Worm (Caenorhabditis elegans) whole organism, L4 larva: ENCODE measurements around the gene srd-16.

ENCODE experiments used
- daf-19 ChIP-seq: fragments of 200-800 bp; sonication (Bioruptor generic); conservative IDR thresholded peaks from 2 replicates; pipeline ENCODE4 v1.3.6; 2022; ENCODE audit warnings: missing genetic modification characterization, missing compliant biosample characterization
- nhr-11 ChIP-seq: fragments of 150-350 bp; optimal IDR thresholded peaks from 2 replicates; lab custom pipeline; 2014; ENCODE audit warnings: missing biosample characterization, missing genetic modification characterization
- sdz-12 ChIP-seq: fragments of 200-800 bp; sonication (Bioruptor generic); optimal IDR thresholded peaks from 2 replicates; lab custom pipeline; 2018; ENCODE audit warnings: mild to moderate bottlenecking, missing genetic modification characterization, missing compliant biosample characterization
- snpc-4 ChIP-seq: fragments of 150-350 bp; optimal IDR thresholded peaks from 2 replicates; lab custom pipeline; 2014; ENCODE audit warnings: missing biosample characterization, missing genetic modification characterization
- ztf-7 ChIP-seq: fragments of 150-350 bp; optimal IDR thresholded peaks from 2 replicates; lab custom pipeline; 2014; ENCODE audit warnings: missing biosample characterization, missing genetic modification characterization

- TF ChIP-seq nhr-11 (no peak), ztf-7 (tag; lab: Kevin White, UChicago) (no peak), sdz-12 (no peak), daf-19 (GFP tag; lab: Robert Waterston, UW) (no peak), snpc-4 (tag; lab: Kevin White, UChicago) (no peak)
These were observed 17.4 kb downstream of the srd-16 start for ce11 chrV:5882429-5882828.
